Worm (Caenorhabditis elegans) whole organism, mixed stage, embryonic: Measurements from ENCODE around the gene srh-146.

Source experiments
- M03D4.4 ChIP-seq: sonication (generic microtip); optimal IDR thresholded peaks from 2 replicates; lab custom pipeline; 2017; ENCODE audit warnings: mild to moderate bottlenecking, missing genetic modification characterization, missing compliant biosample characterization
- bed-3 ChIP-seq: fragments of 200-800 bp; sonication (Bioruptor generic); optimal IDR thresholded peaks from 3 replicates; lab custom pipeline; 2018; ENCODE audit warnings: mild to moderate bottlenecking, missing genetic modification characterization, moderate library complexity, missing compliant biosample characterization
- blmp-1 ChIP-seq: fragments of 150-350 bp; optimal IDR thresholded peaks from 2 replicates; lab custom pipeline; 2014; ENCODE audit warnings: missing biosample characterization, missing genetic modification characterization
- ceh-39 ChIP-seq: fragments of 150-350 bp; optimal IDR thresholded peaks from 2 replicates; lab custom pipeline; 2014; ENCODE audit warnings: missing biosample characterization, missing genetic modification characterization
- ceh-43 ChIP-seq: fragments of 200-800 bp; sonication (Bioruptor generic); optimal IDR thresholded peaks from 2 replicates; lab custom pipeline; 2018; ENCODE audit warnings: mild to moderate bottlenecking, missing genetic modification characterization, moderate library complexity, missing compliant biosample characterization
- ces-1 ChIP-seq: fragments of 150-350 bp; optimal IDR thresholded peaks from 2 replicates; lab custom pipeline; 2014; ENCODE audit warnings: missing biosample characterization, missing genetic modification reagents, missing genetic modification characterization
- cnd-1 ChIP-seq: fragments of 200-800 bp; sonication (Bioruptor generic); optimal IDR thresholded peaks from 2 replicates; lab custom pipeline; 2018; ENCODE audit warnings: mild to moderate bottlenecking, missing genetic modification characterization, missing compliant biosample characterization
- drap-1 ChIP-seq: fragments of 200-800 bp; sonication (Bioruptor generic); optimal IDR thresholded peaks from 3 replicates; lab custom pipeline; 2018; ENCODE audit warnings: mild to moderate bottlenecking, missing genetic modification characterization, missing compliant biosample characterization
- elt-3 ChIP-seq: fragments of 150-350 bp; optimal IDR thresholded peaks from 2 replicates; lab custom pipeline; 2014; ENCODE audit warnings: missing biosample characterization, missing genetic modification characterization
- flh-1 ChIP-seq: fragments of 200-800 bp; sonication (Bioruptor generic); optimal IDR thresholded peaks from 2 replicates; lab custom pipeline; 2018; ENCODE audit warnings: mild to moderate bottlenecking, missing genetic modification characterization, moderate library complexity, missing compliant biosample characterization
- ham-2 ChIP-seq: fragments of 200-800 bp; sonication (Bioruptor generic); optimal IDR thresholded peaks from 2 replicates; lab custom pipeline; 2018; ENCODE audit warnings: mild to moderate bottlenecking, missing genetic modification characterization, missing compliant biosample characterization
- lin-32 ChIP-seq: fragments of 200-800 bp; sonication (Bioruptor generic); optimal IDR thresholded peaks from 2 replicates; lab custom pipeline; 2018; ENCODE audit warnings: mild to moderate bottlenecking, missing genetic modification characterization, missing compliant biosample characterization
- lsy-2 ChIP-seq: fragments of 150-350 bp; optimal IDR thresholded peaks from 2 replicates; lab custom pipeline; 2014; ENCODE audit warnings: missing biosample characterization, missing genetic modification characterization
- mab-5 ChIP-seq: fragments of 150-350 bp; optimal IDR thresholded peaks from 2 replicates; lab custom pipeline; 2014; ENCODE audit warnings: missing biosample characterization, missing genetic modification characterization
- mep-1 ChIP-seq: fragments of 150-350 bp; optimal IDR thresholded peaks from 2 replicates; lab custom pipeline; 2017; ENCODE audit warnings: missing biosample characterization, missing genetic modification reagents, missing genetic modification characterization, inconsistent platforms
- mls-2 ChIP-seq: sonication (generic microtip); optimal IDR thresholded peaks from 2 replicates; lab custom pipeline; 2016; ENCODE audit warnings: mild to moderate bottlenecking, missing genetic modification characterization, moderate library complexity, missing compliant biosample characterization
- nhr-12 ChIP-seq: fragments of 150-350 bp; optimal IDR thresholded peaks from 2 replicates; lab custom pipeline; 2014; ENCODE audit warnings: missing biosample characterization, missing genetic modification characterization
- nhr-2 ChIP-seq: fragments of 150-350 bp; optimal IDR thresholded peaks from 2 replicates; lab custom pipeline; 2014; ENCODE audit warnings: missing biosample characterization, missing genetic modification characterization
- nhr-237 ChIP-seq: fragments of 150-350 bp; optimal IDR thresholded peaks from 2 replicates; lab custom pipeline; 2014; ENCODE audit warnings: missing biosample characterization, missing genetic modification characterization
- nhr-76 ChIP-seq: sonication (generic microtip); optimal IDR thresholded peaks from 2 replicates; lab custom pipeline; 2017; ENCODE audit warnings: missing biosample characterization, missing genetic modification characterization
- pha-4 ChIP-seq: fragments of 150-350 bp; optimal IDR thresholded peaks from 2 replicates; lab custom pipeline; 2018; ENCODE audit warnings: missing biosample characterization, missing genetic modification reagents, missing genetic modification characterization
- sem-2 ChIP-seq: fragments of 200-800 bp; sonication (Bioruptor generic); optimal IDR thresholded peaks from 2 replicates; lab custom pipeline; 2018; ENCODE audit warnings: mild to moderate bottlenecking, missing genetic modification characterization, missing compliant biosample characterization
- snpc-4 ChIP-seq: fragments of 150-350 bp; optimal IDR thresholded peaks from 2 replicates; lab custom pipeline; 2014; ENCODE audit warnings: missing biosample characterization, missing genetic modification characterization
- sptf-1 ChIP-seq: sonication (generic microtip); optimal IDR thresholded peaks from 2 replicates; lab custom pipeline; 2017; ENCODE audit warnings: mild to moderate bottlenecking, missing genetic modification characterization, moderate library complexity, missing compliant biosample characterization
- tbx-8 ChIP-seq: fragments of 200-800 bp; sonication (Bioruptor generic); optimal IDR thresholded peaks from 2 replicates; lab custom pipeline; 2018; ENCODE audit warnings: mild to moderate bottlenecking, missing genetic modification characterization, moderate library complexity, missing compliant biosample characterization
- unc-120 ChIP-seq: sonication (generic microtip); optimal IDR thresholded peaks from 2 replicates; lab custom pipeline; 2017; ENCODE audit warnings: missing genetic modification characterization, missing compliant biosample characterization; ENCODE audit not compliant: poor library complexity, severe bottlenecking
- zip-8 ChIP-seq: fragments of 150-350 bp; optimal IDR thresholded peaks from 2 replicates; lab custom pipeline; 2014; ENCODE audit warnings: missing biosample characterization, missing genetic modification characterization
- ztf-11 ChIP-seq: fragments of 150-350 bp; optimal IDR thresholded peaks from 2 replicates; lab custom pipeline; 2014; ENCODE audit warnings: missing biosample characterization, missing genetic modification characterization

srh-146 gene

ce11 chrV:2958202-2958601, 44.2 kb downstream of the srh-146 start, which contains the start of gene srw-142:
Gene srw-142, minus strand, starts transcription at chrV:2958302.
- no peak for TF ChIP-seq elt-3
- TF ChIP-seq lsy-2 = no peak
- TF ChIP-seq bed-3 = no peak
- TF ChIP-seq flh-1 = no peak
- TF ChIP-seq tbx-8 (GFP tag; lab: Kevin White, UChicago) = no peak
- no peak for TF ChIP-seq sem-2 (GFP tag; lab: Kevin White, UChicago)
- no peak for TF ChIP-seq snpc-4 (tag; lab: Kevin White, UChicago)
- no peak for TF ChIP-seq mep-1

DNA sequence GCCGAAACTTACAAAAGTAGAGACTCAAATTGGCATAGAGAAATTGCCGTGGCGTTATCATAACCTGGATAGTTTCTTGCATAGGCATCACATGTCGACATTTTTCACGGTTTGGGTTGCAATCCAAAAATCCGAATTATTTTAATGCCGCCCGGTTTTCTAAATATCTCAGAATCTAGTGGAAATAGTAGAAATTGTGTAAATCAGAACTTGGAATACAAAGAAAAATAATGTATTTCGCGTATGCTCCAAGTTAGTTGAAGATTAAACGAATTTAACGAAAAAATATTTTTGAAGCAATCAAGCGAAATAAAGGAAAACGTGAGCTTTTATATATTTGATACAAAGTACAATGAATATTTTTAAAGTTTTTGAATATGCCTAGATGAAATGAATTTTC, 46.8 kb downstream of the srh-146 start, which contains the start of gene srw-144:
Gene srw-144, minus strand, starts transcription at position 101 of the 400 bp plus-strand sequence.
- no peak for TF ChIP-seq nhr-12
- TF ChIP-seq lsy-2 = no peak
- TF ChIP-seq ces-1 (GFP tag; lab: Kevin White, UChicago) = no peak
- TF ChIP-seq ceh-39 (tag; lab: Kevin White, UChicago) = no peak
- TF ChIP-seq sptf-1 (tag; lab: Kevin White, UChicago) = no peak
- no peak for TF ChIP-seq zip-8 (tag; lab: Kevin White, UChicago)
- no peak for TF ChIP-seq mab-5 (tag; lab: Kevin White, UChicago)
- TF ChIP-seq cnd-1 (tag; lab: Kevin White, UChicago) = no peak
- no peak for TF ChIP-seq ceh-43 (GFP tag; lab: Kevin White, UChicago)
- TF ChIP-seq snpc-4 (tag; lab: Kevin White, UChicago) = no peak
- no peak for TF ChIP-seq blmp-1 (tag; lab: Kevin White, UChicago)
- no peak for TF ChIP-seq sem-2 (GFP tag; lab: Kevin White, UChicago)
- no peak for TF ChIP-seq flh-1
- TF ChIP-seq pha-4 (tag; lab: Kevin White, UChicago) = no peak
- TF ChIP-seq nhr-2 (tag; lab: Kevin White, UChicago) = no peak
- TF ChIP-seq mls-2 (tag; lab: Kevin White, UChicago) = no peak
- no peak for TF ChIP-seq ham-2 (GFP tag; lab: Kevin White, UChicago)
- no peak for TF ChIP-seq lin-32 (GFP tag; lab: Kevin White, UChicago)
- no peak for TF ChIP-seq bed-3
- TF ChIP-seq drap-1 (GFP tag; lab: Kevin White, UChicago) = no peak

DNA sequence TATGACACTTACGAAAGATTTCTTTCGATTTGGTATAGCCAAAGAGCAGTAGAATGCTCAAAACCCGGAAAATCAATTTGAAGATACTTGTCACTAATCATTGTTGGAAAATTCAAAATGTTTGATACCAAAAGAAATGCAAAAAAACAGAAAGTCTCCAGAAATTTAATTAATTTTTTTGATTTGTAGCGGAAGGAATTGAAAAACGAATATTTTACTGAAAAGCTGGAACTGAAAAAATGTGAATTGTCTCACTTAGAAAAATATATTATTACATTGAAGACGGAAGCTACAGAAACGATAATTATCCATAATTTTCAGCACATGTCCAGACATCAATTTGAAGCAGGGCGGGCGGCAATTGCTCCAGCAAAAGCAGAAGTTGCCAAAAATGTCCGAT, 48.9 kb downstream of the srh-146 start, which contains the start of gene srw-138:
Gene srw-138, minus strand, starts transcription at position 101 of the 400 bp plus-strand sequence.
- TF ChIP-seq ceh-39 (tag; lab: Kevin White, UChicago) (no peak), mep-1 (no peak), nhr-237 (tag; lab: Kevin White, UChicago) (no peak), cnd-1 (tag; lab: Kevin White, UChicago) (no peak), flh-1 (no peak), nhr-2 (tag; lab: Kevin White, UChicago) (no peak), unc-120 (no peak), blmp-1 (tag; lab: Kevin White, UChicago) (no peak), drap-1 (GFP tag; lab: Kevin White, UChicago) (no peak), mab-5 (tag; lab: Kevin White, UChicago) (no peak), zip-8 (tag; lab: Kevin White, UChicago) (no peak), lin-32 (GFP tag; lab: Kevin White, UChicago) (no peak), mls-2 (tag; lab: Kevin White, UChicago) (no peak)
- TF ChIP-seq, all 35 proteins: peak for 0

DNA sequence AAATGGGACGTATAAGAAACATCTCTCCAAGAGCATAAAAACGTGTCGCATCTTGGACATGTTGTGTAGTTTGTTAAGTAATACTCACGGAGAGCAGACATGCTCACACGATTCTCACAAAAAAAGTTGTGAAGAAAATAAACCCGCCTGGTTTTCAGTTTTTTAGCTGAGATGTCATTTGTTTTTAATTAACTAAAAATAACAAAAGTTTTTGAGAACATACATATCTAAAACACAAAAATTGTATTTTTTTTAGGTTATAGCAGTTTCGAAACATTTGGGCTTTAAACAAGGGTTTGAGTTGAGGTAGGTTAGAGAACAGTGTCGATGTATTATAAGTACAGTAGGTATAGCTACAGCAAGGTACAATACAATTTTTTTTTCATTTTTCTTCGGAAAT, 50.7 kb downstream of the srh-146 start, which contains the start of gene srh-88:
Gene srh-88, minus strand, starts transcription at position 101 of the 400 bp plus-strand sequence.
- no peak for TF ChIP-seq mep-1
- TF ChIP-seq elt-3 = no peak
- no peak for TF ChIP-seq zip-8 (tag; lab: Kevin White, UChicago)
- TF ChIP-seq nhr-76 (tag; lab: Kevin White, UChicago) = no peak
- TF ChIP-seq lin-32 (GFP tag; lab: Kevin White, UChicago) = no peak
- TF ChIP-seq ztf-11 (tag; lab: Kevin White, UChicago) = no peak
- no peak for TF ChIP-seq M03D4.4 (tag; lab: Kevin White, UChicago)
- no peak for TF ChIP-seq mab-5 (tag; lab: Kevin White, UChicago)
- no peak for TF ChIP-seq bed-3
- TF ChIP-seq drap-1 (GFP tag; lab: Kevin White, UChicago) = no peak
- TF ChIP-seq snpc-4 (tag; lab: Kevin White, UChicago) = no peak
- TF ChIP-seq ceh-39 (tag; lab: Kevin White, UChicago) = no peak
- TF ChIP-seq sptf-1 (tag; lab: Kevin White, UChicago) = no peak
- TF ChIP-seq sem-2 (GFP tag; lab: Kevin White, UChicago) = no peak
